Worm (Caenorhabditis elegans): ENCODE data around the gene Y37D8A.8.

The Y37D8A.8 gene

DNA sequence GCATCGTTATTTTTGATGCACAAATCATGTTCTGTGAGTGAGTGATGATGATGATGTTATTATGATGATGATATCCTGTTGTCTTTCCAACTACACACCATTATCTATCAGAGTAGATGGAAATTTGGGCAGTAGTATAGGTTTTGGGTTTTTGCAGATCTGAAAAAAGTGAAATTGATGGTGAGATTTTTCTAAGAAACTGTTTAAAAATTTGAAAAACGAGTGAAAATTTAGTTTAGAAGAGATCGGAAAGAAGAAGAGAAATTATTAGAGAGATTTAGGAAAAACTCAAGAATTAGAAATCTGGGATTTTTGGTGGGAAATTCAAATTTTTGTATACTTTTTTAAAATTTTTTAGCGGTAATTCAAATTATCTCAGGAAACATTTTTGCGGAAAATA, 26.8 kb downstream of the Y37D8A.8 start, which contains the start of the genes Y37D8A.29 and unc-71:
Gene Y37D8A.29, minus strand, starts transcription at position 101 of the 400 bp plus-strand sequence.
Gene unc-71, minus strand, starts transcription at position 159 of the 400 bp plus-strand sequence.
- TF ChIP-seq pqm-1 (tag; optimal IDR thresholded peaks at IDR 0.05) = no peak
- no peak for TF ChIP-seq ceh-9 (tag; optimal IDR thresholded peaks at IDR 0.05)
- no peak for TF ChIP-seq hmg-11 (tag; optimal IDR thresholded peaks at IDR 0.05)
- TF ChIP-seq ceh-28 (tag; optimal IDR thresholded peaks at IDR 0.05) = no peak
- no peak for TF ChIP-seq nhr-67 (tag; optimal IDR thresholded peaks at IDR 0.05)
- no peak for TF ChIP-seq fos-1 (tag; optimal IDR thresholded peaks at IDR 0.05)
- TF ChIP-seq snpc-4 (tag; optimal IDR thresholded peaks at IDR 0.05) = no peak
- no peak for TF ChIP-seq ceh-16 (tag; optimal IDR thresholded peaks at IDR 0.05)
- no peak for TF ChIP-seq egl-27 (tag; optimal IDR thresholded peaks at IDR 0.05)
- TF ChIP-seq nhr-77 (tag; optimal IDR thresholded peaks at IDR 0.05) = no peak

ce11 chrIII:12892767-12893166, 28.0 kb downstream of the Y37D8A.8 start:
- no peak for TF ChIP-seq sea-2 (GFP tag; optimal IDR thresholded peaks at IDR 0.05)
- TF ChIP-seq nhr-43 (tag; optimal IDR thresholded peaks at IDR 0.05; ENCODE audit: poor library complexity, severe bottlenecking) = no peak
- no peak for TF ChIP-seq egl-5 (tag; optimal IDR thresholded peaks at IDR 0.05)
- no peak for TF ChIP-seq ceh-9 (tag; optimal IDR thresholded peaks at IDR 0.05)
- no peak for TF ChIP-seq jun-1 (tag; optimal IDR thresholded peaks at IDR 0.05)
- peak; percentile 35 for TF ChIP-seq fkh-10 (GFP tag; optimal IDR thresholded peaks at IDR 0.05)

- TF ChIP-seq elt-1 (tag; optimal IDR thresholded peaks at IDR 0.05) (no peak), tbx-2 (tag; optimal IDR thresholded peaks at IDR 0.05) (no peak), pha-4 (tag; optimal IDR thresholded peaks at IDR 0.05) (no peak), R02D3.7 (tag; optimal IDR thresholded peaks at IDR 0.05) (no peak), nhr-25 (tag; optimal IDR thresholded peaks at IDR 0.05) (no peak), ztf-11 (tag; optimal IDR thresholded peaks at IDR 0.05) (no peak), ama-1 (optimal IDR thresholded peaks at IDR 0.05) (no peak), elt-2 (tag; optimal IDR thresholded peaks at IDR 0.05) (no peak), pqm-1 (tag; optimal IDR thresholded peaks at IDR 0.05) (no peak), nhr-12 (tag; optimal IDR thresholded peaks at IDR 0.05) (no peak), nhr-67 (tag; optimal IDR thresholded peaks at IDR 0.05) (no peak), ztf-4 (tag; optimal IDR thresholded peaks at IDR 0.05) (no peak), nfya-1 (tag; optimal IDR thresholded peaks at IDR 0.05; ENCODE audit: insufficient read depth) (no peak), ZK546.5 (tag; optimal IDR thresholded peaks at IDR 0.05) (no peak), ceh-16 (tag; optimal IDR thresholded peaks at IDR 0.05) (no peak)
Observed at ce11 chrIII:12894207-12894606, 29.5 kb downstream of the Y37D8A.8 start.

DNA sequence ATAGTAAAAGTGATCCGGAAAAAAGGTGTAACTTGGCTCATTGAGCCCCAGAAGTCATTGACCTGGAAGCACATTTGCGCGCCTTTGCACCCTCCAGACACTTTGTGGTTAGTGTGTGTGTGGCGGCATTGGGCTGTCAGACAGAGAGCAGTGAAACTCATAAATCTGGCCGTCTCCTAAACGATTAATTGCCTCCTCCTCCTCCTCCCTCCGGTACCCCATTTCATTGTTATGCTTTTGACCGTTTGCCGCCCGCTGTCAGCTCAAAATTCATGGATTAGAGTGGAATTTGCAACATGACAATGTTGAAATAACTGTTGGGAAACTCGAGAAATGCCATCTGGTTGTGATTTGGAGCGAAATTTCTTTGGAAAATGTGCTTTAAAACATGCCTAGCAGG, 39.3 kb downstream of the Y37D8A.8 start:
- TF ChIP-seq lin-39 (tag; optimal IDR thresholded peaks at IDR 0.05) (peak; percentile 27), sea-2 (GFP tag; optimal IDR thresholded peaks at IDR 0.05) (no peak)

- no peak for TF ChIP-seq nhr-12 (tag; optimal IDR thresholded peaks at IDR 0.05)
- peak; percentile 98 for TF ChIP-seq jun-1 (tag; optimal IDR thresholded peaks at IDR 0.05)
- TF ChIP-seq nhr-28 (tag; optimal IDR thresholded peaks at IDR 0.05) = peak; percentile 70
- TF ChIP-seq egl-27 (tag; optimal IDR thresholded peaks at IDR 0.05) = peak; percentile 93
- peak; percentile 95 for TF ChIP-seq unc-62 (GFP tag; optimal IDR thresholded peaks at IDR 0.05)
- TF ChIP-seq aly-2 (tag; optimal IDR thresholded peaks at IDR 0.05) = peak; percentile 96
- TF ChIP-seq nhr-23 (tag; optimal IDR thresholded peaks at IDR 0.05) = peak; percentile 100
- no peak for TF ChIP-seq ztf-11 (tag; optimal IDR thresholded peaks at IDR 0.05)
- peak; percentile 97 for TF ChIP-seq snpc-4 (tag; optimal IDR thresholded peaks at IDR 0.05)
- peak; percentile 92 for TF ChIP-seq nhr-77 (tag; optimal IDR thresholded peaks at IDR 0.05)
- TF ChIP-seq ceh-28 (tag; optimal IDR thresholded peaks at IDR 0.05) = peak; percentile 99
- TF ChIP-seq skn-1 (tag; optimal IDR thresholded peaks at IDR 0.05) = peak; percentile 97
- TF ChIP-seq nhr-237 (tag; optimal IDR thresholded peaks at IDR 0.05) = peak; percentile 26
- no peak for TF ChIP-seq ceh-9 (tag; optimal IDR thresholded peaks at IDR 0.05)
- peak; percentile 96 for TF ChIP-seq egl-5 (tag; optimal IDR thresholded peaks at IDR 0.05)
- TF ChIP-seq nhr-43 (tag; optimal IDR thresholded peaks at IDR 0.05; ENCODE audit: poor library complexity, severe bottlenecking) = peak; percentile 98
- peak; percentile 85 for TF ChIP-seq sea-2 (GFP tag; optimal IDR thresholded peaks at IDR 0.05)
- TF ChIP-seq pha-4 (tag; optimal IDR thresholded peaks at IDR 0.05) = peak; percentile 100
- peak; percentile 97 for TF ChIP-seq tbx-2 (tag; optimal IDR thresholded peaks at IDR 0.05)
- TF ChIP-seq zag-1 (tag; optimal IDR thresholded peaks at IDR 0.05) = peak; percentile 85
- TF ChIP-seq eor-1 (tag; optimal IDR thresholded peaks at IDR 0.05) = peak in 1 of 2 experiments; percentile 11
- TF ChIP-seq unc-39 (tag; optimal IDR thresholded peaks at IDR 0.05) = peak; percentile 25
- TF ChIP-seq ceh-82 (tag; optimal IDR thresholded peaks at IDR 0.05) = peak; percentile 97
- TF ChIP-seq hmg-11 (tag; optimal IDR thresholded peaks at IDR 0.05) = peak; percentile 99
- TF ChIP-seq elt-2 (tag; optimal IDR thresholded peaks at IDR 0.05) = peak; percentile 94
- peak; percentile 58 for TF ChIP-seq mdl-1 (tag; optimal IDR thresholded peaks at IDR 0.05)
- peak; percentile 64 for TF ChIP-seq ceh-16 (tag; optimal IDR thresholded peaks at IDR 0.05)
- peak; percentile 95 for TF ChIP-seq pqm-1 (tag; optimal IDR thresholded peaks at IDR 0.05)
- peak; percentile 99 for TF ChIP-seq lin-39 (tag; optimal IDR thresholded peaks at IDR 0.05)
- peak; percentile 87 for TF ChIP-seq elt-1 (tag; optimal IDR thresholded peaks at IDR 0.05)
- peak; percentile 37 for TF ChIP-seq fkh-2 (tag; optimal IDR thresholded peaks at IDR 0.05)
- TF ChIP-seq nhr-67 (tag; optimal IDR thresholded peaks at IDR 0.05) = peak; percentile 10
- TF ChIP-seq ztf-4 (tag; optimal IDR thresholded peaks at IDR 0.05) = peak; percentile 95
- peak in 2 of 3 experiments; percentile 44 to 85 for TF ChIP-seq elt-3 (tag; optimal IDR thresholded peaks at IDR 0.05)
Observed at ce11 chrIII:12904987-12905541, 40.3 kb downstream of the Y37D8A.8 start, which contains the start of gene cox-5A. Gene cox-5A, plus strand, starts transcription at chrIII:12905491.
